Fruit fly (Drosophila melanogaster): ENCODE results near the gene CG13737.

CG13737 gene

DNA sequence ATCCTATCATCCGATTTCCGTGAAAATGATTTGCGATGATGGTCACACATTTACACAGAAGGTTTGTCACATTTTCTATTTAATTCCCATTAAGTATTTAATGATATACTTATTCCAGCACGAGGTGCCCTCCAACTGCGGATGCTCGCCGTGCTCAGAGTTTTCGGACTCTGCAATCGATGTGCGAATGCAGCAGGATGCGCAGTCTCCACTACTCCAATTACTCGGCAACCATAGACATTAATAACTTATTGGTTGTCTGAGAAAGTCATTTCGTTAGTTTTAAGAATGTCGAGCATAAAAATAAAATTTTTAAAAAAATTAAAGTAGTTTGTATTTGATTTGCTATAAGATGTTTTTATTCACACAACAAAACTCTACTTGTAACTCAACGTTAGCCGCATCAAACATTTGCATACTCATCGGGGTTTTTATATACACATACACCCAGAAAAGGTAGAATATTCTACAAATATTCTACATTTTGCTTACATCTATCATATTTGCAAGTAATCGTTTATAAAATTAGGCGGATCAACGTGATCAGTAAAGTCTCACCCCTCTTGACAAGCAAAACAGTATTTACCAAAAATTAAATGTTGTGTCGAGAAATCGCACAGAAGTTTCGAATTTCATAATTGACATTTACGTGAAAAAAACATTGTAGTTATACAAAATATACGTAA lies 19.0 kb upstream of the CG13737 start:
- no peak for TF ChIP-seq Max (GFP tag; optimal IDR thresholded peaks at IDR 0.05)
- TF ChIP-seq caup (GFP tag; optimal IDR thresholded peaks at IDR 0.05; ENCODE audit: severe bottlenecking), result no peak
- TF ChIP-seq kah (GFP tag; optimal IDR thresholded peaks at IDR 0.05), result no peak
- TF ChIP-seq CG8359 (GFP tag; optimal IDR thresholded peaks at IDR 0.05; ENCODE audit: borderline replicate concordance), result no peak
- no peak for TF ChIP-seq odd (GFP tag; optimal IDR thresholded peaks at IDR 0.05)
- TF ChIP-seq croc (GFP tag; conservative IDR thresholded peaks at IDR 0.05), result no peak
- no peak for TF ChIP-seq HLHmδ (GFP tag; optimal IDR thresholded peaks at IDR 0.05)
- no peak for TF ChIP-seq CG9932 (GFP tag; IDR thresholded peaks at IDR 0.05)
- TF ChIP-seq CG33213 (GFP tag; optimal IDR thresholded peaks at IDR 0.05), result no peak
- no peak for TF ChIP-seq tap (tag; optimal IDR thresholded peaks at IDR 0.05)
- TF ChIP-seq knrl (GFP tag; IDR thresholded peaks at IDR 0.05; ENCODE audit: partially characterized antibody), result peak; percentile 54; the same call in 2 of the 3 replicates
- TF ChIP-seq CG2889 (GFP tag; IDR thresholded peaks at IDR 0.05), result no peak
- TF ChIP-seq CG7372 (GFP tag; IDR thresholded peaks at IDR 0.05), result no peak
- no peak for TF ChIP-seq Stat92E (GFP tag; optimal IDR thresholded peaks at IDR 0.05)
- no peak for TF ChIP-seq zf30C (GFP tag; optimal IDR thresholded peaks at IDR 0.05)
- TF ChIP-seq CG1792 (GFP tag; optimal IDR thresholded peaks at IDR 0.05), result no peak
- TF ChIP-seq CG15696 (tag; optimal IDR thresholded peaks at IDR 0.05), result no peak
- TF ChIP-seq CG7839 (tag; optimal IDR thresholded peaks at IDR 0.05), result no peak
- no peak for TF ChIP-seq Adf1 (GFP tag; IDR thresholded peaks at IDR 0.05)
- no peak for TF ChIP-seq CG3726 (GFP tag; IDR thresholded peaks at IDR 0.05)
- TF ChIP-seq CG3995 (GFP tag; optimal IDR thresholded peaks at IDR 0.05), result peak; percentile 72
- no peak for TF ChIP-seq Pdp1 (GFP tag; optimal IDR thresholded peaks at IDR 0.05)
- no peak for TF ChIP-seq CG17612 (GFP tag; IDR thresholded peaks at IDR 0.05)
- TF ChIP-seq Fer2 (tag; optimal IDR thresholded peaks at IDR 0.05), result no peak
- TF ChIP-seq sqz (GFP tag; optimal IDR thresholded peaks at IDR 0.05), result no peak
- no peak for TF ChIP-seq sim (GFP tag; IDR thresholded peaks at IDR 0.05)
- no peak for TF ChIP-seq unc-4 (GFP tag; IDR thresholded peaks at IDR 0.05; ENCODE audit: partially characterized antibody)
- TF ChIP-seq CoRest (tag; optimal IDR thresholded peaks at IDR 0.05), result no peak
- TF ChIP-seq CG8388 (GFP tag; optimal IDR thresholded peaks at IDR 0.05), result no peak
- TF ChIP-seq Bgb (GFP tag; IDR thresholded peaks at IDR 0.05; ENCODE audit: partially characterized antibody), result peak; percentile 61; the same call in 1 of the 2 replicates
- no peak for TF ChIP-seq pho (GFP tag; optimal IDR thresholded peaks at IDR 0.05)
- no peak for TF ChIP-seq z (GFP tag; IDR thresholded peaks at IDR 0.05)
- TF ChIP-seq maf-S (GFP tag; optimal IDR thresholded peaks at IDR 0.05), result no peak
- no peak for TF ChIP-seq ac (GFP tag; optimal IDR thresholded peaks at IDR 0.05)
- no peak for TF ChIP-seq Camta (GFP tag; optimal IDR thresholded peaks at IDR 0.05)
- TF ChIP-seq zfh1 (GFP tag; IDR thresholded peaks at IDR 0.05), result no peak
- no peak for TF ChIP-seq CG8281 (tag; optimal IDR thresholded peaks at IDR 0.05)
- TF ChIP-seq CG32767 (GFP tag; IDR thresholded peaks at IDR 0.05), result no peak
- TF ChIP-seq Ets65A (GFP tag), result peak; percentile 89
- no peak for TF ChIP-seq CG10366 (GFP tag; IDR thresholded peaks at IDR 0.05)
- TF ChIP-seq CG7987 (GFP tag; optimal IDR thresholded peaks at IDR 0.05), result no peak
- no peak for TF ChIP-seq seq (GFP tag; IDR thresholded peaks at IDR 0.05)
- TF ChIP-seq dm (GFP tag; optimal IDR thresholded peaks at IDR 0.05), result no peak
- no peak for TF ChIP-seq CG11093 (GFP tag; IDR thresholded peaks at IDR 0.05)
- TF ChIP-seq run (tag; optimal IDR thresholded peaks at IDR 0.05), result no peak
- TF ChIP-seq Lpt (GFP tag; optimal IDR thresholded peaks at IDR 0.05), result no peak
- peak; percentile 55; the same call in 2 of the 3 replicates for TF ChIP-seq CG16813 (GFP tag; IDR thresholded peaks at IDR 0.05; ENCODE audit: partially characterized antibody)
- TF ChIP-seq CG10543 (GFP tag; optimal IDR thresholded peaks at IDR 0.05), result no peak
- no peak for TF ChIP-seq CG9727 (GFP tag; optimal IDR thresholded peaks at IDR 0.05)
- TF ChIP-seq kni (GFP tag; optimal IDR thresholded peaks at IDR 0.05), result no peak
